Fruit fly (Drosophila melanogaster): ENCODE data around the gene Rfk.
A peak's percentile ranks its signal among the peaks of the same experiment; 100 is the strongest.

Gene Rfk

dm6 chr3R:7907311-7907710, 5.8 kb downstream of the Rfk start, which contains the start of the genes Taf7 and EMC1 (continued):
- no peak for TF ChIP-seq D19B (GFP tag; optimal IDR thresholded peaks at IDR 0.05)
- TF ChIP-seq E2f2 (GFP tag; IDR thresholded peaks at IDR 0.05), result peak; percentile 26; the same call in 1 of the 2 replicates
- TF ChIP-seq Lhr (GFP tag; optimal IDR thresholded peaks at IDR 0.05), result peak; percentile 81
- no peak for TF ChIP-seq CG8765 (GFP tag; IDR thresholded peaks at IDR 0.05)
- no peak for TF ChIP-seq CG1832 (GFP tag; optimal IDR thresholded peaks at IDR 0.05)
- peak; percentile 60 for TF ChIP-seq Hsf (GFP tag; optimal IDR thresholded peaks at IDR 0.05)
- no peak for TF ChIP-seq run (tag; optimal IDR thresholded peaks at IDR 0.05)
- no peak for TF ChIP-seq CG1024 (GFP tag; IDR thresholded peaks at IDR 0.05)
- no peak for TF ChIP-seq MESR4 (GFP tag; optimal IDR thresholded peaks at IDR 0.05)
- 0 out of 2 replicates have a peak, but pooled peaks have one; percentile 21 for TF ChIP-seq klu (GFP tag; IDR thresholded peaks at IDR 0.05)
- TF ChIP-seq ase (GFP tag; IDR thresholded peaks at IDR 0.05), result no peak
- TF ChIP-seq Jarid2 (GFP tag; optimal IDR thresholded peaks at IDR 0.05), result no peak
- no peak for TF ChIP-seq Dip2 (GFP tag; IDR thresholded peaks at IDR 0.05)
- 0 out of 2 replicates have a peak, but pooled peaks have one; percentile 17 for TF ChIP-seq al (GFP tag; IDR thresholded peaks at IDR 0.05)
- no peak for TF ChIP-seq CG17328 (GFP tag; IDR thresholded peaks at IDR 0.05)
- TF ChIP-seq CG16779 (GFP tag; IDR thresholded peaks at IDR 0.05), result no peak
- peak; percentile 92 for TF ChIP-seq HLH4C (GFP tag; IDR thresholded peaks at IDR 0.05; ENCODE audit: partially characterized antibody)
- peak; percentile 7 to 48 for TF ChIP-seq chif (GFP tag; optimal IDR thresholded peaks at IDR 0.05)
- 0 out of 2 replicates have a peak, but pooled peaks have one; percentile 22 for TF ChIP-seq CG32532 (GFP tag; IDR thresholded peaks at IDR 0.05)
- TF ChIP-seq Doc2 (GFP tag; IDR thresholded peaks at IDR 0.05), result no peak
- peak; percentile 46 for TF ChIP-seq HmgZ (tag; optimal IDR thresholded peaks at IDR 0.05)
- TF ChIP-seq jumu (GFP tag; optimal IDR thresholded peaks at IDR 0.05), result peak; percentile 64
- TF ChIP-seq CG10462 (GFP tag; optimal IDR thresholded peaks at IDR 0.05), result no peak
- TF ChIP-seq CG9437 (GFP tag; optimal IDR thresholded peaks at IDR 0.05), result no peak
- no peak for TF ChIP-seq CG8281 (tag; optimal IDR thresholded peaks at IDR 0.05)
- peak; percentile 100 for TF ChIP-seq Sry-δ (GFP tag; optimal IDR thresholded peaks at IDR 0.05)
- no peak for TF ChIP-seq Optix (GFP tag; IDR thresholded peaks at IDR 0.05)
- TF ChIP-seq CG2678 (tag; optimal IDR thresholded peaks at IDR 0.05), result no peak
- TF ChIP-seq CG8478 (optimal IDR thresholded peaks at IDR 0.05), result peak; percentile 83
- TF ChIP-seq Blimp-1 (GFP tag; optimal IDR thresholded peaks at IDR 0.05), result no peak
- no peak for TF ChIP-seq dan (GFP tag; IDR thresholded peaks at IDR 0.05)
- no peak for TF ChIP-seq kay (GFP tag; optimal IDR thresholded peaks at IDR 0.05)
- no peak for TF ChIP-seq sd (tag; optimal IDR thresholded peaks at IDR 0.05)
- TF ChIP-seq CG14710 (tag; optimal IDR thresholded peaks at IDR 0.05), result peak; percentile 76
- TF ChIP-seq CG12236 (GFP tag; optimal IDR thresholded peaks at IDR 0.05), result peak; percentile 34
- no peak for TF ChIP-seq CG9727 (GFP tag; optimal IDR thresholded peaks at IDR 0.05)
- no peak for TF ChIP-seq rib (GFP tag; IDR thresholded peaks at IDR 0.05)
- no peak for TF ChIP-seq CG12104 (GFP tag; optimal IDR thresholded peaks at IDR 0.05)
- TF ChIP-seq ATbp (GFP tag; optimal IDR thresholded peaks at IDR 0.05), result no peak
- peak in 1 of 2 experiments; percentile 99 for TF ChIP-seq tll (GFP tag; optimal IDR thresholded peaks at IDR 0.05)
- no peak for TF ChIP-seq br (optimal IDR thresholded peaks at IDR 0.05)
- no peak for TF ChIP-seq mirr (GFP tag; optimal IDR thresholded peaks at IDR 0.05)
- TF ChIP-seq CG5245 (GFP tag; optimal IDR thresholded peaks at IDR 0.05), result no peak
- no peak for TF ChIP-seq unpg (GFP tag; optimal IDR thresholded peaks at IDR 0.05)
- peak; percentile 69 for TF ChIP-seq shn (GFP tag; optimal IDR thresholded peaks at IDR 0.05)
- no peak for TF ChIP-seq psq (GFP tag; optimal IDR thresholded peaks at IDR 0.05)
- no peak for TF ChIP-seq CG12744 (GFP tag; optimal IDR thresholded peaks at IDR 0.05)
- peak; percentile 39; the same call in 1 of the 2 replicates for TF ChIP-seq CG3847 (GFP tag; IDR thresholded peaks at IDR 0.05)
- TF ChIP-seq pnt (GFP tag; optimal IDR thresholded peaks at IDR 0.05), result peak; percentile 61
- TF ChIP-seq CG12071 (GFP tag; optimal IDR thresholded peaks at IDR 0.05), result no peak
- no peak for TF ChIP-seq CG11093 (GFP tag; IDR thresholded peaks at IDR 0.05)
- TF ChIP-seq Nf-YB (GFP tag; optimal IDR thresholded peaks at IDR 0.05), result no peak
